Worm (Caenorhabditis elegans): ENCODE results near the gene nlp-49.

nlp-49 gene

ce11 chrX:5942171-5942570 lies 37.7 kb downstream of the nlp-49 start (continued):
- TF ChIP-seq unc-62 (GFP tag; optimal IDR thresholded peaks at IDR 0.05 in 1 of 2) (peak in 1 of 2 experiments; percentile 95), unc-62 (tag; optimal IDR thresholded peaks at IDR 0.05) (no peak), rbr-2 (tag; optimal IDR thresholded peaks at IDR 0.05) (no peak), lin-29 (GFP tag; IDR thresholded peaks at IDR 0.05) (no peak), hlh-30 (tag; optimal IDR thresholded peaks at IDR 0.05; ENCODE audit: insufficient read depth) (peak; percentile 87), cey-2 (tag; optimal IDR thresholded peaks at IDR 0.05; ENCODE audit: borderline replicate concordance, insufficient read depth) (no peak), lin-1 (GFP tag; IDR thresholded peaks at IDR 0.05) (no peak), nhr-41 (GFP tag; IDR thresholded peaks at IDR 0.05) (no peak), nhr-10 (tag; optimal IDR thresholded peaks at IDR 0.05) (peak; percentile 7), nhr-11 (tag; optimal IDR thresholded peaks at IDR 0.05) (peak; percentile 86), saeg-2 (GFP tag; IDR thresholded peaks at IDR 0.05) (no peak), nhr-48 (tag; optimal IDR thresholded peaks at IDR 0.05) (no peak), snpc-1.2 (GFP tag; IDR thresholded peaks at IDR 0.05) (no peak), ZK337.2 (GFP tag; IDR thresholded peaks at IDR 0.05) (no peak), gei-8 (GFP tag; optimal IDR thresholded peaks at IDR 0.05) (no peak), dmd-6 (GFP tag; IDR thresholded peaks at IDR 0.05) (0 out of 2 replicates have a peak, but pooled peaks have one; percentile 17), ceh-44 (GFP tag; IDR thresholded peaks at IDR 0.05) (no peak), unc-39 (tag; optimal IDR thresholded peaks at IDR 0.05) (no peak), fos-1 (tag; optimal IDR thresholded peaks at IDR 0.05) (no peak), nhr-111 (GFP tag; optimal IDR thresholded peaks at IDR 0.05) (no peak), zfp-3 (GFP tag; conservative IDR thresholded peaks at IDR 0.05) (no peak), lir-3 (tag; optimal IDR thresholded peaks at IDR 0.05) (no peak), ctbp-1 (GFP tag; IDR thresholded peaks at IDR 0.05) (no peak), lin-15B (tag; optimal IDR thresholded peaks at IDR 0.05) (no peak), nhr-102 (tag; optimal IDR thresholded peaks at IDR 0.05) (no peak), duxl-1 (tag; optimal IDR thresholded peaks at IDR 0.05; ENCODE audit: poor library complexity) (no peak), aha-1 (tag) (peak; percentile 29), daf-16 (GFP tag; optimal IDR thresholded peaks at IDR 0.05) (peak in 1 of 2 experiments; percentile 93), daf-16 (tag; optimal IDR thresholded peaks at IDR 0.05) (peak; percentile 37), F44E2.7 (GFP tag; IDR thresholded peaks at IDR 0.05) (no peak), mxl-2 (GFP tag; conservative IDR thresholded peaks at IDR 0.05) (no peak), madf-9 (GFP tag; conservative IDR thresholded peaks at IDR 0.05) (no peak), mep-1 (tag; optimal IDR thresholded peaks at IDR 0.05) (peak; percentile 38), lsy-2 (tag; optimal IDR thresholded peaks at IDR 0.05) (no peak), T26A8.4 (GFP tag; IDR thresholded peaks at IDR 0.05) (no peak), ztf-11 (tag; optimal IDR thresholded peaks at IDR 0.05) (no peak), Y48G9A.11 (GFP tag; IDR thresholded peaks at IDR 0.05) (no peak), ZK546.5 (tag; optimal IDR thresholded peaks at IDR 0.05) (no peak), lin-38 (GFP tag; IDR thresholded peaks at IDR 0.05) (no peak), daf-19 (GFP tag; conservative IDR thresholded peaks at IDR 0.05) (no peak), F37D6.2 (tag; optimal IDR thresholded peaks at IDR 0.05) (no peak), hmg-1.1 (GFP tag; IDR thresholded peaks at IDR 0.05) (no peak), ceh-20 (GFP tag; IDR thresholded peaks at IDR 0.05) (no peak), spr-1 (tag; optimal IDR thresholded peaks at IDR 0.05) (no peak), zip-11 (GFP tag; IDR thresholded peaks at IDR 0.05) (no peak), nhr-237 (tag; optimal IDR thresholded peaks at IDR 0.05) (no peak), pqm-1 (tag; optimal IDR thresholded peaks at IDR 0.05) (no peak), hif-1 (tag; optimal IDR thresholded peaks at IDR 0.05) (peak in 1 of 2 experiments; percentile 14), Y105C5A.15 (GFP tag; IDR thresholded peaks at IDR 0.05) (no peak), sdz-12 (GFP tag; optimal IDR thresholded peaks at IDR 0.05) (no peak), jun-1 (tag; optimal IDR thresholded peaks at IDR 0.05) (no peak), dpl-1 (GFP tag; optimal IDR thresholded peaks at IDR 0.05) (no peak), ztf-7 (tag; optimal IDR thresholded peaks at IDR 0.05) (no peak)
